Fruit fly (Drosophila melanogaster) whole organism, adult: ENCODE measurements around the gene CG3246.
A peak's percentile ranks its signal among the peaks of the same experiment; 100 is the strongest.

Experiments used
- CG11617 ChIP-seq: fragments of 200-800 bp; sonication (Bioruptor generic); optimal IDR thresholded peaks from 2 replicates; lab custom pipeline; 2017; ENCODE audit warnings: mild to moderate bottlenecking, missing biosample characterization, missing genetic modification reagents, missing genetic modification characterization
- CG12768 ChIP-seq: fragments of 200-800 bp; sonication (Bioruptor generic); optimal IDR thresholded peaks from 2 replicates; lab custom pipeline; 2017; ENCODE audit warnings: missing biosample characterization, missing genetic modification characterization, mild to moderate bottlenecking, moderate library complexity, missing genetic modification reagents
- CG14711 ChIP-seq: fragments of 200-800 bp; sonication (Bioruptor generic); optimal IDR thresholded peaks from 2 replicates; lab custom pipeline; 2018; ENCODE audit warnings: missing biosample characterization, mild to moderate bottlenecking, missing genetic modification characterization, moderate library complexity
- CG1620 ChIP-seq: fragments of 200-800 bp; sonication (Bioruptor generic); optimal IDR thresholded peaks from 2 replicates; lab custom pipeline; 2016; ENCODE audit warnings: missing biosample characterization, missing genetic modification characterization
- CG33017 ChIP-seq: fragments of 200-800 bp; sonication (Bioruptor generic); optimal IDR thresholded peaks from 2 replicates; lab custom pipeline; 2018; ENCODE audit warnings: missing biosample characterization, mild to moderate bottlenecking, missing genetic modification characterization, moderate library complexity
- CG5204 ChIP-seq: fragments of 200-800 bp; sonication (Bioruptor generic); optimal IDR thresholded peaks from 2 replicates; lab custom pipeline; 2016; ENCODE audit warnings: missing biosample characterization, missing genetic modification characterization
- CG7045 ChIP-seq: fragments of 200-800 bp; sonication (Bioruptor generic); optimal IDR thresholded peaks from 2 replicates; lab custom pipeline; 2017; ENCODE audit warnings: missing biosample characterization, mild to moderate bottlenecking, missing genetic modification characterization
- CG7101 ChIP-seq: fragments of 200-800 bp; sonication (Bioruptor generic); optimal IDR thresholded peaks from 2 replicates; lab custom pipeline; 2018; ENCODE audit warnings: missing biosample characterization, mild to moderate bottlenecking, missing genetic modification characterization, moderate library complexity
- Clk ChIP-seq: fragments of 200-800 bp; sonication (Bioruptor generic); optimal IDR thresholded peaks from 2 replicates; lab custom pipeline; 2017; ENCODE audit warnings: missing biosample characterization, missing genetic modification characterization
- Crg-1 ChIP-seq: fragments of 200-800 bp; sonication (Bioruptor generic); optimal IDR thresholded peaks from 2 replicates; lab custom pipeline; 2016; ENCODE audit warnings: missing biosample characterization, missing genetic modification characterization
- Hr96 ChIP-seq: fragments of 200-800 bp; sonication (Bioruptor generic); optimal IDR thresholded peaks from 2 replicates; lab custom pipeline; 2016; ENCODE audit warnings: missing biosample characterization, missing genetic modification characterization
- Mnt ChIP-seq: fragments of 200-800 bp; sonication (Bioruptor generic); optimal IDR thresholded peaks from 2 replicates; lab custom pipeline; 2016; ENCODE audit warnings: missing biosample characterization, mild to moderate bottlenecking, missing genetic modification characterization
- bab1 ChIP-seq: fragments of 200-800 bp; sonication (Bioruptor generic); optimal IDR thresholded peaks from 3 replicates; lab custom pipeline; 2019; ENCODE audit warnings: missing biosample characterization, mild to moderate bottlenecking, missing genetic modification characterization, moderate library complexity
- cic ChIP-seq: fragments of 200-800 bp; sonication (Bioruptor generic); optimal IDR thresholded peaks from 2 replicates; lab custom pipeline; 2017; ENCODE audit warnings: missing biosample characterization, mild to moderate bottlenecking, missing genetic modification characterization, moderate library complexity
- cnc ChIP-seq, 2 experiments: fragments of >200 bp; optimal IDR thresholded peaks; 2 replicates each; lab custom pipeline; 2017
- kay ChIP-seq: fragments of 200-800 bp; sonication (Bioruptor generic); peaks from one replicate; lab custom pipeline; 2016; ENCODE audit warnings: missing biosample characterization, missing genetic modification characterization, borderline replicate concordance
- ovo ChIP-seq: fragments of 200-800 bp; sonication (Bioruptor generic); optimal IDR thresholded peaks from 2 replicates; lab custom pipeline; 2016; ENCODE audit warnings: missing biosample characterization, missing genetic modification characterization
- pad ChIP-seq: fragments of 200-800 bp; sonication (Bioruptor generic); optimal IDR thresholded peaks from 3 replicates; lab custom pipeline; 2017; ENCODE audit warnings: missing biosample characterization, missing genetic modification characterization, mild to moderate bottlenecking, moderate library complexity, missing genetic modification reagents
- tj ChIP-seq: fragments of 200-800 bp; sonication (Bioruptor generic); optimal IDR thresholded peaks from 3 replicates; lab custom pipeline; 2017; ENCODE audit warnings: missing biosample characterization, mild to moderate bottlenecking, missing genetic modification characterization, moderate library complexity
- toe ChIP-seq: fragments of 200-800 bp; sonication (Bioruptor generic); optimal IDR thresholded peaks from 2 replicates; lab custom pipeline; 2016; ENCODE audit warnings: missing biosample characterization, missing genetic modification characterization

Gene CG3246

DNA sequence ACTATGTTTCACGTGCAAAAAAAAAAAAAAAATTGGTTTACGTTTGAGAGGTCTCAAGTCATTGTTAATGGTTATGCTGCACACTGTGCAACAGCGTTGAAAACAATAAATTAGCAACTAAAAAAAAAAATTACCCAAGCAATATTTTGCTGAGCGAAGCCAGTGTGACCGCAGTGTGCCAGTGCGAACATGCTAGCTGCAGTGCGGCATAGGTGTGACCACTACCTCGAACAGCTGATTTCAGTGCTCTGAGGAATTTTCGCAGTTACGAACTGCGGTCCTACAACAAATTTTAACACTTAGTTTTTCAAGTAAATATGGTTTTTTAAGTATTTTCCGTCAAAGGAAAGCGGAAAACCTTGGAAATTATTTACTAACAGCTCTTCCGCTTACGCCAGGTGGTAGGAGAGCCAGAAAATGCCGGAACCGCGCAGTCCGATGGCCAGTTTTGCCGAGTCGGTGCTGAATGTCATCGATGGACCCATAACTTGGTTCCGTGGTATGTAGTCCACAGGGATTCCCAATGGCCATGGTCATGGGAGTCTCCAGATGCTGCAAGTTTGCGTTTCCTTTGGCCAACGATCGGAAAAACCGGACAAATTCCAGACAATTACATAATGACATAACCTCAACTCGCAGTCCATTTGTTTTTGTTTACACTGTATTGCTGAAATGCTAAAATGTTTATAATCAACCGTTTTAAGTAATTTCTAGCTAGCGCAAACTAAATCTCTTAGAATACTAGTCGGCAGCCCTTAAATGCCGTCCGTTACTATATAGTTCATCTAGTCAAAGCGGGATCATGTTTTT lies 4.4 kb upstream of the CG3246 start, which contains the start of the genes msl-2 and ND-PDSW:
msl-2 (minus strand) TSS at position 195 of the 810 bp plus-strand sequence.
ND-PDSW (plus strand) TSS at position 240 of the 810 bp plus-strand sequence.
- TF ChIP-seq Hr96 (GFP tag; lab: Kevin White, UChicago) = no peak
- no peak for TF ChIP-seq ovo
- TF ChIP-seq Mnt = peak; percentile 32
- TF ChIP-seq CG33017 (tag; lab: Kevin White, UChicago) = no peak
- peak; percentile 27 for TF ChIP-seq tj (GFP tag; lab: Kevin White, UChicago)

- TF ChIP-seq cic (GFP tag; lab: Kevin White, UChicago) (no peak), CG7101 (tag; lab: Kevin White, UChicago) (no peak), pad (GFP tag; lab: Kevin White, UChicago) (no peak), CG1620 (GFP tag; lab: Kevin White, UChicago) (no peak), toe (GFP tag; lab: Kevin White, UChicago) (no peak), Hr96 (GFP tag; lab: Kevin White, UChicago) (no peak), CG5204 (GFP tag; lab: Kevin White, UChicago) (no peak), ovo (no peak), bab1 (no peak), kay (GFP tag; lab: Kevin White, UChicago) (no peak), Clk (GFP tag; lab: Kevin White, UChicago) (no peak), Mnt (no peak), CG12768 (no peak), CG14711 (tag; lab: Kevin White, UChicago) (no peak), CG11617 (no peak)
These were observed 3.7 kb upstream of the CG3246 start for dm6 chr2L:3465426-3465825.

- TF ChIP-seq Hr96 (GFP tag; lab: Kevin White, UChicago) (no peak), CG1620 (GFP tag; lab: Kevin White, UChicago) (peak; percentile 75), cic (GFP tag; lab: Kevin White, UChicago) (peak; percentile 15), Clk (GFP tag; lab: Kevin White, UChicago) (peak; percentile 70), Mnt (peak; percentile 77), CG5204 (GFP tag; lab: Kevin White, UChicago) (no peak), CG12768 (peak; percentile 83), ovo (peak; percentile 48), bab1 (peak; percentile 43), Crg-1 (GFP tag; lab: Kevin White, UChicago) (peak; percentile 85), CG7101 (tag; lab: Kevin White, UChicago) (peak; percentile 84), cnc (optimal IDR thresholded peaks at IDR 0.05; lab: Kevin White, UChicago) (no peak), tj (GFP tag; lab: Kevin White, UChicago) (peak; percentile 54), CG14711 (tag; lab: Kevin White, UChicago) (peak; percentile 73), CG7045 (GFP tag; lab: Kevin White, UChicago) (peak; percentile 66), toe (GFP tag; lab: Kevin White, UChicago) (no peak), kay (GFP tag; lab: Kevin White, UChicago) (no peak), pad (GFP tag; lab: Kevin White, UChicago) (peak; percentile 77), CG11617 (peak; percentile 62), CG33017 (tag; lab: Kevin White, UChicago) (peak; percentile 74)
These were observed 4.7 kb downstream of the CG3246 start, which contains the start of the genes Cog3 and Sec5 for dm6 chr2L:3457007-3457406. Cog3 (minus strand) TSS chr2L:3457064. Sec5 (plus strand) TSS chr2L:3457302.

DNA sequence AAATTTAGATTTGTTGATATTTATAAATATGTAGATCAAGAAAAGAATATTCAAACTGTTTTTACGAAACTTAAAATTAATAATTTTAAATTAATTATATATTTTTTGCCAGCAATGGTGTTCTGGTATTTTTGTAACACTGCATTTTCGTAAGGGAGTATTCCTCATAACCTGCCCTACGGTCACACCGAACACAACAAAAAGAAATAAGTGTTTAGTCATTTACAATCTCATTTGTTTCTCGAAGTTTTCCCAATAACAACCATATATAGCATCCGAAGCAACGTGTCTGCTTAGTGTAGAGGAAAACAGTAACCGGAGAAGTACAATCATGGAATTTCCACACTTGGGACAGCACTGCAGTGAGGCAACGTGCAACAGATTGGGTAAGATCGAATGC lies 9.5 kb downstream of the CG3246 start, which contains the start of gene CG12795:
CG12795 (plus strand) TSS at position 181 of the 400 bp plus-strand sequence.
- TF ChIP-seq cnc (optimal IDR thresholded peaks at IDR 0.05; lab: Kevin White, UChicago) (peak in 1 of 2 experiments; percentile 91), kay (GFP tag; lab: Kevin White, UChicago) (no peak), bab1 (peak; percentile 44)

DNA sequence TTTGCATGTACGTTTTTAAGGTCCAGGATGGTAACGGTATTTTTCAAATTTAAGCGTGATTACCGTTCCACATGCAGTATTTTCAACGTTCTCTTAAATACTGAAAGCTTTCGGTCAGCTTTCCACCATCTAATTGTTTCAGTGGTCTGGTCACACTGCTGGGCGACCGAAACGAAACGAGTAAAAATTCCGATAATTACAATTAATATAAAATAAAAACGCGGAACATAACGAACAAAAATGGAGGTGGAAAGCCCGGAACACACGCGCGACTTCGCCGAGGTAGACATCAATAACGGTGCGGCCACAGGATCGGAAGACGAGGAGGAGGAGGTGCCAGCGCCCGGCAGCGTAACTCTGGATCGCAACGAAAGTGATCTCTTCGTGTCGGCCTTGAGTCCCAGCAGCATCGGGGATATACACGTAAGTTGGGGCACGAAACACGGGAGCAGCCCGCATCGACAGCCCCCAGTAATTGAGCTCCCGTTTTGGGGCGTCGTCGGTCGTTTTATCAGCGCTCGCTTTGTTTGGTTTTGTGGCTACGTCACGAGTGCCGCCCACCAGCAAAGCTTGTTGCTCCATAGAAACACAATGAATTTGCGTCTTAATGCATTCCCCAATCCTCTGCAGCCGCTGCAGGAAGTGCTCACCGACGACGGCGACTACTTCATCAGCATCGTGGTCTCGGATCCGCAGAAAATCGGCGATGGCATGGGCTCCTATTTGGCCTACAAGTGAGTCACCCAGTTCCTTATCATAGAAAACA lies 12.0 kb downstream of the CG3246 start, which contains the start of gene Snx1:
Snx1 (plus strand) TSS at position 129 of the 766 bp plus-strand sequence.
- peak; percentile 49 for TF ChIP-seq bab1
- TF ChIP-seq cic (GFP tag; lab: Kevin White, UChicago) = no peak

dm6 chr2L:3445655-3446054 lies 16.1 kb downstream of the CG3246 start, which contains the start of gene CG2772:
CG2772 (plus strand) TSS chr2L:3445992.
- TF ChIP-seq CG11617 (no peak), CG5204 (GFP tag; lab: Kevin White, UChicago) (no peak), cic (GFP tag; lab: Kevin White, UChicago) (no peak), Crg-1 (GFP tag; lab: Kevin White, UChicago) (no peak), Clk (GFP tag; lab: Kevin White, UChicago) (no peak), pad (GFP tag; lab: Kevin White, UChicago) (no peak), kay (GFP tag; lab: Kevin White, UChicago) (peak; percentile 11)
